Fruit fly (Drosophila melanogaster): ENCODE results near the gene trp.

DNA sequence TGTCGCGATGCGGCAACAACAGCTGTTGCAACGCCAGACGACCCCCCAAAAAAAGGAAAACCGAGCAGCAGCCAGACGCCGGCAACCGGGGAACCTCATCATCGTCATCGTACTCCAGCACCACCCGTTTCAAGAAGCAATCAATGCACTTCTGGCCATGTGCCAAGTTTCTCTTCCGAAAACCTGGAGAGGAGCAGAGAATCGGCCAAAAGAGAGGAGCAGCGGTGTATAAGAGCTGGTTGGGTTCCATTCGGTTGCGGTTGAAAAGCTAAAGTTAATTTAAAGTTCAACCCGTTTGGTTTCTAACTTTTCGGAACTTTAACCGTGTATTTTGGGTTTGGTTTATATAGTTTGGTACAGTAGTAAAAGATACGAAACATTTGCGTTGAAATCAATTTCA is 43.9 kb downstream of the trp start:
- no peak for TF ChIP-seq CG8478 (optimal IDR thresholded peaks at IDR 0.05)
- no peak for TF ChIP-seq CTCF (optimal IDR thresholded peaks at IDR 0.05)

All from S2 (cell line).